Worm (Caenorhabditis elegans) whole organism, L1 larva: ENCODE results near the gene him-3.

Source experiments
- C04F5.9 ChIP-seq: sonication (generic microtip); optimal IDR thresholded peaks from 2 replicates; lab custom pipeline; 2016; ENCODE audit warnings: missing genetic modification characterization, missing compliant biosample characterization
- C16A3.4 ChIP-seq: fragments of 150-350 bp; optimal IDR thresholded peaks from 2 replicates; lab custom pipeline; 2014; ENCODE audit warnings: missing biosample characterization, missing genetic modification characterization
- C34B4.2 ChIP-seq: sonication (generic microtip); optimal IDR thresholded peaks from 2 replicates; lab custom pipeline; 2017; ENCODE audit warnings: mild to moderate bottlenecking, missing genetic modification characterization, missing compliant biosample characterization
- F16B12.6 ChIP-seq: fragments of 150-350 bp; optimal IDR thresholded peaks from 2 replicates; lab custom pipeline; 2014; ENCODE audit warnings: missing biosample characterization, missing genetic modification characterization
- aha-1 ChIP-seq: fragments of 150-350 bp; optimal IDR thresholded peaks from 2 replicates; lab custom pipeline; 2014; ENCODE audit warnings: missing biosample characterization, missing genetic modification characterization
- ama-1 ChIP-seq: fragments of 150-350 bp; optimal IDR thresholded peaks from 2 replicates; lab custom pipeline; 2014
- ceh-82 ChIP-seq, 3 experiments: fragments of 150-350 bp in 1 of 3; sonication (generic microtip) in 2 of 3; optimal IDR thresholded peaks; 2 replicates each; lab custom pipeline; 2014 to 2017; ENCODE audit warnings: missing biosample characterization in 3 of 3, missing genetic modification characterization in 3 of 3
- ceh-88 ChIP-seq: fragments of 200-800 bp; sonication (Bioruptor generic); IDR thresholded peaks from 2 replicates; pipeline ENCODE4 v1.3.6; 2022; ENCODE audit warnings: missing genetic modification characterization, missing compliant biosample characterization
- ceh-90 ChIP-seq: sonication (generic microtip); optimal IDR thresholded peaks from 2 replicates; lab custom pipeline; 2016; ENCODE audit warnings: missing genetic modification characterization, missing compliant biosample characterization
- ces-1 ChIP-seq: fragments of 150-350 bp; optimal IDR thresholded peaks from 2 replicates; lab custom pipeline; 2014; ENCODE audit warnings: missing biosample characterization, missing genetic modification reagents, missing genetic modification characterization
- dsc-1 ChIP-seq: sonication (generic microtip); optimal IDR thresholded peaks from 2 replicates; lab custom pipeline; 2016; ENCODE audit warnings: mild to moderate bottlenecking, missing genetic modification characterization, missing compliant biosample characterization
- efl-1 ChIP-seq, 4 experiments: fragments of 150-350 bp; optimal IDR thresholded peaks in 3 of 4; peaks in 1 of 4; 1 replicate in 1 of 4; 2 replicates in 3 of 4; lab custom pipeline; 2014; ENCODE audit warnings: missing biosample characterization in 2 of 4, missing genetic modification characterization in 2 of 4, missing genetic modification reagents in 2 of 4
- egl-13 ChIP-seq: sonication (generic microtip); optimal IDR thresholded peaks from 2 replicates; lab custom pipeline; 2016; ENCODE audit warnings: missing genotype, missing genetic modification reagents, missing genetic modification characterization, missing compliant biosample characterization
- elt-2 ChIP-seq: sonication (generic microtip); optimal IDR thresholded peaks from 2 replicates; lab custom pipeline; 2016; ENCODE audit warnings: missing genetic modification characterization, mild to moderate bottlenecking, inconsistent platforms, missing compliant biosample characterization, missing genetic modification reagents
- fkh-10 ChIP-seq: sonication (generic microtip); optimal IDR thresholded peaks from 2 replicates; lab custom pipeline; 2017; ENCODE audit warnings: missing biosample characterization, missing genetic modification reagents, missing genetic modification characterization
- fkh-4 ChIP-seq: sonication (generic microtip); optimal IDR thresholded peaks from 2 replicates; lab custom pipeline; 2016; ENCODE audit warnings: missing compliant biosample characterization, missing genetic modification characterization, borderline replicate concordance
- fkh-8 ChIP-seq: sonication (generic microtip); optimal IDR thresholded peaks from 2 replicates; lab custom pipeline; 2016; ENCODE audit warnings: mild to moderate bottlenecking, missing genetic modification characterization, missing compliant biosample characterization
- fos-1 ChIP-seq: fragments of 150-350 bp; optimal IDR thresholded peaks from 2 replicates; lab custom pipeline; 2014; ENCODE audit warnings: missing biosample characterization, missing genetic modification characterization
- jun-1 ChIP-seq: fragments of 150-350 bp; optimal IDR thresholded peaks from 2 replicates; lab custom pipeline; 2014; ENCODE audit warnings: missing biosample characterization, missing genetic modification reagents, missing genetic modification characterization
- lin-14 ChIP-seq: fragments of 200-800 bp; sonication (Bioruptor generic); optimal IDR thresholded peaks from 2 replicates; lab custom pipeline; 2018; ENCODE audit warnings: mild to moderate bottlenecking, missing genetic modification characterization, moderate library complexity, missing compliant biosample characterization
- lin-35 ChIP-seq, 2 experiments: fragments of 150-350 bp; optimal IDR thresholded peaks; 2 replicates each; lab custom pipeline; 2014; ENCODE audit warnings: missing biosample characterization in 2 of 2, missing genetic modification characterization in 2 of 2, missing genetic modification reagents in 2 of 2
- lsy-2 ChIP-seq, 2 experiments: fragments of 150-350 bp; optimal IDR thresholded peaks; 2 replicates each; lab custom pipeline; 2014; ENCODE audit warnings: missing biosample characterization in 2 of 2, missing genetic modification characterization in 2 of 2
- mab-9 ChIP-seq: fragments of 200-800 bp; sonication (Bioruptor generic); IDR thresholded peaks from 2 replicates; pipeline ENCODE4 v1.3.6; 2022; ENCODE audit warnings: missing genetic modification reagents, missing genetic modification characterization, missing compliant biosample characterization
- mep-1 ChIP-seq: fragments of 150-350 bp; optimal IDR thresholded peaks from 2 replicates; lab custom pipeline; 2014; ENCODE audit warnings: missing biosample characterization, missing genetic modification characterization
- nhr-19 ChIP-seq: fragments of 200-800 bp; sonication (Bioruptor generic); conservative IDR thresholded peaks from 2 replicates; pipeline ENCODE4 v1.3.6; 2022; ENCODE audit warnings: missing genetic modification characterization, missing compliant biosample characterization
- nhr-20 ChIP-seq: sonication (generic microtip); optimal IDR thresholded peaks from 2 replicates; lab custom pipeline; 2016; ENCODE audit warnings: mild to moderate bottlenecking, missing genetic modification characterization, missing compliant biosample characterization
- nhr-237 ChIP-seq: fragments of 150-350 bp; optimal IDR thresholded peaks from 2 replicates; lab custom pipeline; 2014; ENCODE audit warnings: missing biosample characterization, missing genetic modification characterization
- nhr-28 ChIP-seq: fragments of 150-350 bp; optimal IDR thresholded peaks from 2 replicates; lab custom pipeline; 2014; ENCODE audit warnings: missing biosample characterization, missing genetic modification characterization
- nhr-47 ChIP-seq: sonication (generic microtip); optimal IDR thresholded peaks from 2 replicates; lab custom pipeline; 2016; ENCODE audit warnings: mild to moderate bottlenecking, missing genetic modification characterization, moderate library complexity, missing compliant biosample characterization
- nhr-71 ChIP-seq: sonication (generic microtip); optimal IDR thresholded peaks from 2 replicates; lab custom pipeline; 2016; ENCODE audit warnings: mild to moderate bottlenecking, missing genetic modification characterization, moderate library complexity, missing compliant biosample characterization
- nhr-90 ChIP-seq: sonication (generic microtip); optimal IDR thresholded peaks from 2 replicates; lab custom pipeline; 2016; ENCODE audit warnings: mild to moderate bottlenecking, missing genetic modification characterization, missing compliant biosample characterization; ENCODE audit not compliant: poor library complexity
- rnt-1 ChIP-seq: sonication (generic microtip); optimal IDR thresholded peaks from 2 replicates; lab custom pipeline; 2016; ENCODE audit warnings: mild to moderate bottlenecking, missing genetic modification characterization, moderate library complexity, missing compliant biosample characterization
- skn-1 ChIP-seq: fragments of 150-350 bp; optimal IDR thresholded peaks from 2 replicates; lab custom pipeline; 2014; ENCODE audit warnings: missing biosample characterization, missing genetic modification characterization
- snpc-4 ChIP-seq: fragments of 150-350 bp; optimal IDR thresholded peaks from 2 replicates; lab custom pipeline; 2014; ENCODE audit warnings: missing biosample characterization, missing genetic modification characterization
- sptf-1 ChIP-seq: fragments of 150-350 bp; optimal IDR thresholded peaks from 2 replicates; lab custom pipeline; 2014; ENCODE audit warnings: missing biosample characterization, missing genetic modification characterization
- swsn-7 ChIP-seq: sonication (generic microtip); optimal IDR thresholded peaks from 2 replicates; lab custom pipeline; 2016; ENCODE audit warnings: missing genetic modification characterization, missing compliant biosample characterization
- tbx-2 ChIP-seq: sonication (generic microtip); optimal IDR thresholded peaks from 2 replicates; lab custom pipeline; 2016; ENCODE audit warnings: missing genetic modification characterization, missing compliant biosample characterization
- unc-30 ChIP-seq: sonication (generic microtip); optimal IDR thresholded peaks from 2 replicates; lab custom pipeline; 2017; ENCODE audit warnings: missing biosample characterization, missing genetic modification characterization
- unc-86 ChIP-seq: sonication (generic microtip); optimal IDR thresholded peaks from 2 replicates; lab custom pipeline; 2016; ENCODE audit warnings: missing genetic modification characterization, missing compliant biosample characterization
- vab-15 ChIP-seq: sonication (generic microtip); optimal IDR thresholded peaks from 2 replicates; lab custom pipeline; 2017; ENCODE audit warnings: missing genotype, mild to moderate bottlenecking, missing genetic modification characterization, missing compliant biosample characterization
- zag-1 ChIP-seq: fragments of 150-350 bp; optimal IDR thresholded peaks from 2 replicates; lab custom pipeline; 2014; ENCODE audit warnings: missing biosample characterization, missing genetic modification characterization
- zip-4 ChIP-seq: fragments of 200-800 bp; sonication (Bioruptor generic); optimal IDR thresholded peaks from 2 replicates; lab custom pipeline; 2018; ENCODE audit warnings: mild to moderate bottlenecking, missing genetic modification characterization, moderate library complexity, missing compliant biosample characterization
- ztf-11 ChIP-seq, 2 experiments: sonication (generic microtip); optimal IDR thresholded peaks; 2 replicates each; lab custom pipeline; 2016 to 2017; ENCODE audit warnings: missing genetic modification characterization in 2 of 2, missing biosample characterization in 1 of 2, missing compliant biosample characterization in 1 of 2

The him-3 gene

ce11 chrIV:6954682-6955081 lies 22.6 kb upstream of the him-3 start (continued):
- TF ChIP-seq nhr-19 (GFP tag; lab: Robert Waterston, UW), result no peak
- no peak for TF ChIP-seq F16B12.6
- TF ChIP-seq fos-1 (tag; lab: Kevin White, UChicago), result no peak
- no peak for TF ChIP-seq unc-30 (tag; lab: Kevin White, UChicago)
- no peak for TF ChIP-seq ceh-90 (tag; lab: Kevin White, UChicago)
- TF ChIP-seq rnt-1 (tag; lab: Kevin White, UChicago), result no peak
- TF ChIP-seq ama-1, result no peak
- no peak for TF ChIP-seq nhr-237
- TF ChIP-seq lin-35 (GFP tag; optimal IDR thresholded peaks at IDR 0.05; lab: Kevin White, UChicago), result peak in 1 of 2 experiments; percentile 17
- TF ChIP-seq elt-2, result no peak
- TF ChIP-seq sptf-1 (tag; lab: Kevin White, UChicago), result no peak
- TF ChIP-seq fkh-10, result peak; percentile 95
- TF ChIP-seq jun-1 (tag; lab: Kevin White, UChicago), result no peak
- no peak for TF ChIP-seq zag-1 (tag; lab: Kevin White, UChicago)
- no peak for TF ChIP-seq C34B4.2 (tag; lab: Kevin White, UChicago)
- no peak for TF ChIP-seq snpc-4 (tag; lab: Kevin White, UChicago)
- TF ChIP-seq tbx-2 (tag; lab: Kevin White, UChicago), result no peak
- peak in 1 of 2 experiments; percentile 35 for TF ChIP-seq lsy-2 (tag; optimal IDR thresholded peaks at IDR 0.05; lab: Kevin White, UChicago)
- TF ChIP-seq aha-1 (tag; lab: Kevin White, UChicago), result no peak
- peak in 1 of 2 experiments; percentile 43 for TF ChIP-seq efl-1 (optimal IDR thresholded peaks at IDR 0.05; lab: Kevin White, UChicago)
- peak in 1 of 2 experiments; percentile 41 for TF ChIP-seq efl-1 (GFP tag; optimal IDR thresholded peaks at IDR 0.05 in 1 of 2; lab: Kevin White, UChicago)

ce11 chrIV:6956668-6957067 lies 20.6 kb upstream of the him-3 start:
- TF ChIP-seq C16A3.4 (tag; lab: Kevin White, UChicago) (no peak), fkh-8 (peak; percentile 20), fkh-10 (peak; percentile 76), ceh-90 (tag; lab: Kevin White, UChicago) (no peak), nhr-20 (no peak), dsc-1 (tag; lab: Kevin White, UChicago) (peak; percentile 23), unc-86 (peak; percentile 56), mep-1 (tag; lab: Kevin White, UChicago) (peak; percentile 8), nhr-71 (tag; lab: Kevin White, UChicago) (peak; percentile 39), ces-1 (GFP tag; lab: Kevin White, UChicago) (peak; percentile 46), nhr-47 (tag; lab: Kevin White, UChicago) (peak; percentile 19), tbx-2 (tag; lab: Kevin White, UChicago) (peak; percentile 15), nhr-19 (GFP tag; lab: Robert Waterston, UW) (no peak), swsn-7 (tag; lab: Kevin White, UChicago) (peak; percentile 10), lin-14 (GFP tag; lab: Kevin White, UChicago) (peak; percentile 85), lsy-2 (tag; optimal IDR thresholded peaks at IDR 0.05; lab: Kevin White, UChicago) (peak in 1 of 2 experiments; percentile 29), ztf-11 (tag; optimal IDR thresholded peaks at IDR 0.05; lab: Kevin White, UChicago) (no peak)

- no peak for TF ChIP-seq egl-13
- TF ChIP-seq ceh-82 (tag; optimal IDR thresholded peaks at IDR 0.05; lab: Kevin White, UChicago), result no peak
- no peak for TF ChIP-seq fkh-4 (tag; lab: Kevin White, UChicago)
- TF ChIP-seq rnt-1 (tag; lab: Kevin White, UChicago), result no peak
- TF ChIP-seq swsn-7 (tag; lab: Kevin White, UChicago), result no peak
- no peak for TF ChIP-seq skn-1 (tag; lab: Kevin White, UChicago)
- no peak for TF ChIP-seq ceh-90 (tag; lab: Kevin White, UChicago)
- no peak for TF ChIP-seq nhr-28
- no peak for TF ChIP-seq vab-15 (tag; lab: Kevin White, UChicago)
- TF ChIP-seq C16A3.4 (tag; lab: Kevin White, UChicago), result no peak
- no peak for TF ChIP-seq zip-4 (GFP tag; lab: Kevin White, UChicago)
- TF ChIP-seq lsy-2 (tag; optimal IDR thresholded peaks at IDR 0.05; lab: Kevin White, UChicago), result no peak
- TF ChIP-seq mab-9 (GFP tag; lab: Robert Waterston, UW), result no peak
- TF ChIP-seq nhr-90 (tag; lab: Kevin White, UChicago), result no peak
- TF ChIP-seq ceh-88 (GFP tag; lab: Robert Waterston, UW), result no peak
- TF ChIP-seq C04F5.9, result no peak
- no peak for TF ChIP-seq nhr-47 (tag; lab: Kevin White, UChicago)
- no peak for TF ChIP-seq C34B4.2 (tag; lab: Kevin White, UChicago)
- no peak for TF ChIP-seq nhr-20
Observed at ce11 chrIV:6957341-6957740, 20.0 kb upstream of the him-3 start, which contains the start of gene jnk-1. TSS of gene jnk-1 (plus strand) at chrIV:6957641.
